In genomic region chrV:8936184-8936589, ce11 we compare ENCODE assay signal across 2 worm cellular contexts.
TF ChIP-seq lines count a peak whose summit lies in the region.

Gene unc-23, plus strand, starts transcription at chrV:8936359.

TF ChIP-seq in whole organism, L1 larva, 84 proteins besides CTCF, POLR2A, EP300 and RAD21 (continued from another document):
- TF ChIP-seq fos-1 (tag; optimal IDR thresholded peaks at IDR 0.05; lab: Kevin White, UChicago) (peak; percentile 75), blmp-1 (tag; optimal IDR thresholded peaks at IDR 0.05; lab: Kevin White, UChicago) (peak; percentile 95), isw-1 (GFP tag; IDR thresholded peaks at IDR 0.05; lab: Robert Waterston, UW) (peak; percentile 9; the same call in 1 of the 2 replicates), dsc-1 (tag; optimal IDR thresholded peaks at IDR 0.05; lab: Kevin White, UChicago) (no peak), nhr-77 (tag; optimal IDR thresholded peaks at IDR 0.05; lab: Kevin White, UChicago) (peak; percentile 87), nhr-12 (tag; optimal IDR thresholded peaks at IDR 0.05; lab: Kevin White, UChicago) (no peak), elt-3 (tag; optimal IDR thresholded peaks at IDR 0.05; lab: Kevin White, UChicago) (peak in 5 of 6 experiments; percentile 81 to 95 (median 90)), lin-13 (GFP tag; optimal IDR thresholded peaks at IDR 0.05; lab: Kevin White, UChicago) (peak; percentile 76), hlh-4 (tag; optimal IDR thresholded peaks at IDR 0.05; lab: Kevin White, UChicago) (no peak), jun-1 (tag; optimal IDR thresholded peaks at IDR 0.05; lab: Kevin White, UChicago) (peak; percentile 54), ceh-82 (tag; optimal IDR thresholded peaks at IDR 0.05; lab: Kevin White, UChicago) (peak; percentile 66 to 77 (median 77)), elt-2 (tag; optimal IDR thresholded peaks at IDR 0.05; lab: Kevin White, UChicago) (peak; percentile 63), C34B4.2 (tag; optimal IDR thresholded peaks at IDR 0.05; lab: Kevin White, UChicago) (no peak), unc-30 (tag; optimal IDR thresholded peaks at IDR 0.05; lab: Kevin White, UChicago) (no peak), snpc-4 (tag; optimal IDR thresholded peaks at IDR 0.05; lab: Kevin White, UChicago) (peak; percentile 60), lsy-2 (tag; optimal IDR thresholded peaks at IDR 0.05; lab: Kevin White, UChicago) (peak; percentile 58 to 79), C16A3.4 (tag; optimal IDR thresholded peaks at IDR 0.05; lab: Kevin White, UChicago) (peak; percentile 73), zag-1 (tag; optimal IDR thresholded peaks at IDR 0.05; lab: Kevin White, UChicago) (no peak), pag-3 (tag; optimal IDR thresholded peaks at IDR 0.05; lab: Kevin White, UChicago; ENCODE audit: borderline replicate concordance, insufficient read depth) (no peak), mep-1 (tag; optimal IDR thresholded peaks at IDR 0.05; lab: Kevin White, UChicago) (peak; percentile 90), ceh-88 (GFP tag; IDR thresholded peaks at IDR 0.05; lab: Robert Waterston, UW) (peak; percentile 27; the same call in 1 of the 2 replicates), F16B12.6 (tag; optimal IDR thresholded peaks at IDR 0.05; lab: Kevin White, UChicago) (no peak)

TF ChIP-seq in whole organism, L4 larva, 104 proteins besides CTCF, POLR2A, EP300 and RAD21 (continued from another document):
- TF ChIP-seq duxl-1 (tag; optimal IDR thresholded peaks at IDR 0.05; lab: Kevin White, UChicago; ENCODE audit: poor library complexity): peak; percentile 30
- peak; percentile 49 for TF ChIP-seq dpl-1 (GFP tag; optimal IDR thresholded peaks at IDR 0.05; lab: Kevin White, UChicago)
- TF ChIP-seq nhr-41 (GFP tag; IDR thresholded peaks at IDR 0.05; lab: Robert Waterston, UW): no peak
- TF ChIP-seq zip-2 (tag; optimal IDR thresholded peaks at IDR 0.05; lab: Kevin White, UChicago): peak; percentile 36
- no peak for TF ChIP-seq pqm-1 (tag; optimal IDR thresholded peaks at IDR 0.05; lab: Kevin White, UChicago)
- peak; percentile 54 for TF ChIP-seq mes-2 (tag; optimal IDR thresholded peaks at IDR 0.05; lab: Kevin White, UChicago; ENCODE audit: poor library complexity, severe bottlenecking)
- peak; percentile 76 for TF ChIP-seq spr-1 (tag; optimal IDR thresholded peaks at IDR 0.05; lab: Kevin White, UChicago)
- peak; percentile 77; the same call in 1 of the 2 replicates for TF ChIP-seq nhr-42 (GFP tag; IDR thresholded peaks at IDR 0.05; lab: Robert Waterston, UW)
- TF ChIP-seq daf-16 (GFP tag; optimal IDR thresholded peaks at IDR 0.05; lab: Kevin White, UChicago): peak; percentile 77 to 96
- TF ChIP-seq daf-16 (tag; optimal IDR thresholded peaks at IDR 0.05; lab: Kevin White, UChicago): peak; percentile 78
- TF ChIP-seq arid-1 (GFP tag; conservative IDR thresholded peaks at IDR 0.05; lab: Robert Waterston, UW): peak; percentile 45; the same call in 1 of the 2 replicates
- no peak for TF ChIP-seq lin-13 (GFP tag; optimal IDR thresholded peaks at IDR 0.05; lab: Kevin White, UChicago)
- TF ChIP-seq unc-39 (tag; optimal IDR thresholded peaks at IDR 0.05; lab: Kevin White, UChicago): no peak
- TF ChIP-seq F49E8.2 (tag; optimal IDR thresholded peaks at IDR 0.05; lab: Kevin White, UChicago; ENCODE audit: borderline replicate concordance): no peak
- no peak for TF ChIP-seq ztf-11 (tag; optimal IDR thresholded peaks at IDR 0.05; lab: Kevin White, UChicago)
- peak; percentile 91 for TF ChIP-seq pha-4 (GFP tag; IDR thresholded peaks at IDR 0.05; lab: Robert Waterston, UW)
- TF ChIP-seq pha-4 (tag; optimal IDR thresholded peaks at IDR 0.05; lab: Kevin White, UChicago): no peak
- peak; percentile 84 for TF ChIP-seq mep-1 (tag; optimal IDR thresholded peaks at IDR 0.05; lab: Kevin White, UChicago)
- TF ChIP-seq Y5F2A.4 (GFP tag; optimal IDR thresholded peaks at IDR 0.05; lab: Kevin White, UChicago): no peak
- TF ChIP-seq lin-39 (tag; optimal IDR thresholded peaks at IDR 0.05; lab: Kevin White, UChicago): no peak
- TF ChIP-seq dmd-6 (GFP tag; IDR thresholded peaks at IDR 0.05; lab: Robert Waterston, UW): peak; percentile 94
- TF ChIP-seq ZK337.2 (GFP tag; IDR thresholded peaks at IDR 0.05; lab: Robert Waterston, UW): no peak
- peak; percentile 81 for TF ChIP-seq madf-9 (GFP tag; conservative IDR thresholded peaks at IDR 0.05; lab: Robert Waterston, UW)
- peak; percentile 49; the same call in 1 of the 2 replicates for TF ChIP-seq vab-7 (GFP tag; IDR thresholded peaks at IDR 0.05; lab: Robert Waterston, UW)
- peak; percentile 69 for TF ChIP-seq ctbp-1 (GFP tag; IDR thresholded peaks at IDR 0.05; lab: Robert Waterston, UW)
- TF ChIP-seq mdl-1 (tag; optimal IDR thresholded peaks at IDR 0.05; lab: Kevin White, UChicago): peak in 1 of 2 experiments; percentile 80
